Worm (Caenorhabditis elegans) whole organism, L4/young adult: ENCODE data around the gene cbp-2.

Experiments used
- W03F9.2 ChIP-seq: fragments of 150-350 bp; optimal IDR thresholded peaks from 2 replicates; lab custom pipeline; 2014; ENCODE audit warnings: missing biosample characterization, missing genetic modification characterization
- dao-5 ChIP-seq: sonication (generic microtip); optimal IDR thresholded peaks from 2 replicates; lab custom pipeline; 2016; ENCODE audit warnings: missing genotype, missing genetic modification characterization, moderate library complexity, missing compliant biosample characterization
- him-1 ChIP-seq: sonication (generic microtip); optimal IDR thresholded peaks from 2 replicates; lab custom pipeline; 2016; ENCODE audit warnings: missing genotype, missing genetic modification reagents, missing genetic modification characterization, missing compliant biosample characterization

Gene cbp-2

ce11 chrIII:9946806-9947419 is 23.9 kb downstream of the cbp-2 start, which contains the start of gene K03H1.7:
TSS of gene K03H1.7 (plus strand) at chrIII:9947405.
- TF ChIP-seq him-1, result no peak
- TF ChIP-seq dao-5 (tag; lab: Kevin White, UChicago), result no peak
- TF ChIP-seq W03F9.2 (tag; lab: Kevin White, UChicago), result no peak

- TF ChIP-seq W03F9.2 (tag; lab: Kevin White, UChicago) (no peak), him-1 (no peak), dao-5 (tag; lab: Kevin White, UChicago) (no peak)
Measured at ce11 chrIII:9950244-9950643, 27.3 kb downstream of the cbp-2 start, which contains the start of gene K03H1.13. TSS of gene K03H1.13 (minus strand) at chrIII:9950344.

ce11 chrIII:9951864-9952263 is 28.9 kb downstream of the cbp-2 start, which contains the start of gene K03H1.11:
TSS of gene K03H1.11 (minus strand) at chrIII:9951964.
- TF ChIP-seq W03F9.2 (tag; lab: Kevin White, UChicago) (no peak), dao-5 (tag; lab: Kevin White, UChicago) (no peak), him-1 (no peak)

ce11 chrIII:9956123-9956522 is 33.1 kb downstream of the cbp-2 start, which contains the start of gene mog-1:
TSS of gene mog-1 (minus strand) at chrIII:9956215.
- TF ChIP-seq him-1 (no peak), dao-5 (tag; lab: Kevin White, UChicago) (no peak), W03F9.2 (tag; lab: Kevin White, UChicago) (peak; percentile 24)

- TF ChIP-seq him-1 (no peak), W03F9.2 (tag; lab: Kevin White, UChicago) (peak; percentile 19)
Measured at ce11 chrIII:9956665-9957401, 33.9 kb downstream of the cbp-2 start, which contains the start of gene alx-1. TSS of gene alx-1 (plus strand) at chrIII:9957351.

- no peak for TF ChIP-seq W03F9.2 (tag; lab: Kevin White, UChicago)
- TF ChIP-seq him-1, result no peak
- TF ChIP-seq dao-5 (tag; lab: Kevin White, UChicago), result no peak
Measured at ce11 chrIII:9963447-9963846, 40.5 kb downstream of the cbp-2 start.

- TF ChIP-seq W03F9.2 (tag; lab: Kevin White, UChicago), result no peak
- TF ChIP-seq him-1, result no peak
- no peak for TF ChIP-seq dao-5 (tag; lab: Kevin White, UChicago)
Measured at ce11 chrIII:9964416-9964815, 41.4 kb downstream of the cbp-2 start.

- TF ChIP-seq dao-5 (tag; lab: Kevin White, UChicago), result no peak
- TF ChIP-seq him-1, result no peak
- no peak for TF ChIP-seq W03F9.2 (tag; lab: Kevin White, UChicago)
Measured at ce11 chrIII:9965444-9965843, 42.5 kb downstream of the cbp-2 start.

ce11 chrIII:9969371-9969770 is 46.4 kb downstream of the cbp-2 start:
- TF ChIP-seq him-1 (no peak), W03F9.2 (tag; lab: Kevin White, UChicago) (no peak), dao-5 (tag; lab: Kevin White, UChicago) (no peak)

- TF ChIP-seq W03F9.2 (tag; lab: Kevin White, UChicago), result no peak
- TF ChIP-seq him-1, result no peak
- TF ChIP-seq dao-5 (tag; lab: Kevin White, UChicago), result no peak
Measured at ce11 chrIII:9972192-9972811, 49.3 kb downstream of the cbp-2 start.

- TF ChIP-seq him-1 (no peak), W03F9.2 (tag; lab: Kevin White, UChicago) (no peak), dao-5 (tag; lab: Kevin White, UChicago) (no peak)
Measured at ce11 chrIII:9973765-9974164, 50.8 kb downstream of the cbp-2 start, which contains the start of gene R10E12.2. TSS of gene R10E12.2 (minus strand) at chrIII:9973865.
